Fruit fly (Drosophila melanogaster) whole organism, prepupa: Measurements from ENCODE around the gene Ppt1.

ENCODE experiments used
- Blimp-1 ChIP-seq: fragments of 200-800 bp; sonication (Bioruptor generic); optimal IDR thresholded peaks from 3 replicates; lab custom pipeline; 2017; ENCODE audit warnings: missing biosample characterization, missing genetic modification characterization, mild to moderate bottlenecking, moderate library complexity, missing genetic modification reagents
- CG10631 ChIP-seq: fragments of 200-800 bp; sonication (Bioruptor generic); optimal IDR thresholded peaks from 2 replicates; lab custom pipeline; 2016; ENCODE audit warnings: missing biosample characterization, missing genetic modification characterization
- CG10669 ChIP-seq: fragments of 200-800 bp; sonication (Bioruptor generic); optimal IDR thresholded peaks from 3 replicates; lab custom pipeline; 2018; ENCODE audit warnings: missing biosample characterization, mild to moderate bottlenecking, missing genetic modification characterization, moderate library complexity
- CG11762 ChIP-seq: fragments of 200-800 bp; sonication (Bioruptor generic); optimal IDR thresholded peaks from 3 replicates; lab custom pipeline; 2016; ENCODE audit warnings: missing biosample characterization, missing genetic modification characterization; ENCODE audit not compliant: insufficient read depth
- CG11902 ChIP-seq: fragments of 200-800 bp; sonication (Bioruptor generic); optimal IDR thresholded peaks from 3 replicates; lab custom pipeline; 2016; ENCODE audit warnings: missing biosample characterization, missing genetic modification characterization
- CG16779 ChIP-seq: fragments of 200-800 bp; sonication (Bioruptor generic); optimal IDR thresholded peaks from 3 replicates; lab custom pipeline; 2017; ENCODE audit warnings: missing biosample characterization, mild to moderate bottlenecking, missing genetic modification characterization
- CG3032 ChIP-seq: fragments of 200-800 bp; optimal IDR thresholded peaks from 2 replicates; lab custom pipeline; 2019; ENCODE audit warnings: missing biosample characterization, mild to moderate bottlenecking, missing genetic modification characterization, moderate library complexity
- CG31627 ChIP-seq: fragments of 200-800 bp; sonication (Bioruptor generic); optimal IDR thresholded peaks from 3 replicates; lab custom pipeline; 2016; ENCODE audit warnings: missing biosample characterization, missing genetic modification characterization
- CG32006 ChIP-seq: fragments of 200-800 bp; sonication (Bioruptor generic); optimal IDR thresholded peaks from 3 replicates; lab custom pipeline; 2017; ENCODE audit warnings: missing biosample characterization, mild to moderate bottlenecking, missing genetic modification characterization
- CG34406 ChIP-seq: fragments of 200-800 bp; sonication (Bioruptor generic); optimal IDR thresholded peaks from 3 replicates; lab custom pipeline; 2016; ENCODE audit warnings: missing biosample characterization, missing genetic modification characterization
- CG6163 ChIP-seq: fragments of 200-800 bp; sonication (Bioruptor generic); IDR thresholded peaks from 3 replicates; pipeline ENCODE4 v1.3.6; 2022; ENCODE audit warnings: missing biosample characterization, missing genetic modification characterization
- CG6808 ChIP-seq: fragments of 200-800 bp; sonication (Bioruptor generic); optimal IDR thresholded peaks from 3 replicates; lab custom pipeline; 2017; ENCODE audit warnings: missing biosample characterization, missing genetic modification characterization, mild to moderate bottlenecking, moderate library complexity, missing genetic modification reagents
- CG6854 ChIP-seq: fragments of 200-800 bp; sonication (Bioruptor generic); optimal IDR thresholded peaks from 2 replicates; lab custom pipeline; 2017; ENCODE audit warnings: missing biosample characterization, mild to moderate bottlenecking, missing genetic modification characterization
- CG7368 ChIP-seq: fragments of 200-800 bp; sonication (Bioruptor generic); optimal IDR thresholded peaks from 3 replicates; lab custom pipeline; 2016; ENCODE audit warnings: missing biosample characterization, missing genetic modification characterization
- CG8119 ChIP-seq: fragments of 200-800 bp; sonication (Bioruptor generic); IDR thresholded peaks from 3 replicates; pipeline ENCODE4 v1.3.6; 2022; ENCODE audit warnings: missing biosample characterization, missing genetic modification characterization
- CG8319 ChIP-seq: fragments of 200-800 bp; sonication (Bioruptor generic); optimal IDR thresholded peaks from 3 replicates; lab custom pipeline; 2016; ENCODE audit warnings: missing biosample characterization, missing genetic modification characterization
- CG8632 ChIP-seq: fragments of 200-800 bp; sonication (Bioruptor generic); optimal IDR thresholded peaks from 3 replicates; lab custom pipeline; 2016; ENCODE audit warnings: missing biosample characterization, missing genetic modification characterization
- CG9139 ChIP-seq: fragments of 200-800 bp; sonication (Bioruptor generic); optimal IDR thresholded peaks from 3 replicates; lab custom pipeline; 2017; ENCODE audit warnings: missing biosample characterization, mild to moderate bottlenecking, missing genetic modification characterization
- Eip75B ChIP-seq: fragments of 200-800 bp; sonication (Bioruptor generic); optimal IDR thresholded peaks from 3 replicates; lab custom pipeline; 2016; ENCODE audit warnings: missing biosample characterization, missing genetic modification characterization
- Ets21C ChIP-seq: fragments of 200-800 bp; sonication (Bioruptor generic); optimal IDR thresholded peaks from 3 replicates; lab custom pipeline; 2016; ENCODE audit warnings: missing biosample characterization, missing genetic modification characterization
- Ets96B ChIP-seq: fragments of 200-800 bp; optimal IDR thresholded peaks from 2 replicates; lab custom pipeline; 2019; ENCODE audit warnings: missing biosample characterization, mild to moderate bottlenecking, missing genetic modification characterization, moderate library complexity
- Gug ChIP-seq: fragments of 200-800 bp; sonication (Bioruptor generic); IDR thresholded peaks from 2 replicates; pipeline ENCODE4 v1.3.6; 2022; ENCODE audit warnings: missing biosample characterization, missing genetic modification characterization
- Hr38 ChIP-seq: sonication (Bioruptor generic); optimal IDR thresholded peaks from 2 replicates; lab custom pipeline; 2016; ENCODE audit warnings: missing biosample characterization, missing genetic modification characterization
- Met ChIP-seq: fragments of 200-800 bp; sonication (Bioruptor generic); optimal IDR thresholded peaks from 3 replicates; lab custom pipeline; 2016; ENCODE audit warnings: missing biosample characterization, missing genetic modification characterization
- Smox ChIP-seq: fragments of 200-800 bp; sonication (Bioruptor generic); optimal IDR thresholded peaks from 3 replicates; lab custom pipeline; 2016; ENCODE audit warnings: missing biosample characterization, missing genetic modification characterization
- Sox102F ChIP-seq: fragments of 200-800 bp; sonication (Bioruptor generic); optimal IDR thresholded peaks from 2 replicates; lab custom pipeline; 2016; ENCODE audit warnings: missing biosample characterization, mild to moderate bottlenecking, missing genetic modification characterization
- Sox14 ChIP-seq: fragments of 200-800 bp; sonication (Bioruptor generic); optimal IDR thresholded peaks from 3 replicates; lab custom pipeline; 2016; ENCODE audit warnings: missing biosample characterization, missing genetic modification characterization
- achi ChIP-seq: fragments of 200-800 bp; sonication (Bioruptor generic); optimal IDR thresholded peaks from 3 replicates; lab custom pipeline; 2016; ENCODE audit warnings: missing biosample characterization, missing genetic modification characterization
- acj6 ChIP-seq: fragments of 200-800 bp; sonication (Bioruptor generic); optimal IDR thresholded peaks from 3 replicates; lab custom pipeline; 2016; ENCODE audit warnings: missing biosample characterization, missing genetic modification characterization
- cyc ChIP-seq: fragments of 200-800 bp; sonication (Bioruptor generic); optimal IDR thresholded peaks from 3 replicates; lab custom pipeline; 2016; ENCODE audit warnings: missing biosample characterization, missing genetic modification characterization
- eg ChIP-seq: fragments of 200-800 bp; sonication (Bioruptor generic); IDR thresholded peaks from 3 replicates; pipeline ENCODE4 v1.3.6; 2022; ENCODE audit warnings: missing biosample characterization, missing genetic modification characterization
- fd59A ChIP-seq: fragments of 200-800 bp; sonication (Bioruptor generic); optimal IDR thresholded peaks from 2 replicates; lab custom pipeline; 2017; ENCODE audit warnings: missing biosample characterization, mild to moderate bottlenecking, missing genetic modification characterization, missing genetic modification reagents
- net ChIP-seq: fragments of 200-800 bp; sonication (Bioruptor generic); optimal IDR thresholded peaks from 3 replicates; lab custom pipeline; 2016; ENCODE audit warnings: missing biosample characterization, missing genetic modification characterization
- pdm3 ChIP-seq: fragments of 200-800 bp; sonication (Bioruptor generic); optimal IDR thresholded peaks from 3 replicates; lab custom pipeline; 2016; ENCODE audit warnings: missing biosample characterization, missing genetic modification characterization
- ss ChIP-seq, 2 experiments: fragments of 200-800 bp; sonication (Bioruptor generic); optimal IDR thresholded peaks; 2 replicates in 1 of 2; 3 replicates in 1 of 2; lab custom pipeline; 2017 to 2018; ENCODE audit warnings: mild to moderate bottlenecking in 2 of 2, missing biosample characterization in 2 of 2, missing genetic modification characterization in 2 of 2, moderate library complexity in 1 of 2
- topi ChIP-seq: fragments of 200-800 bp; sonication (Bioruptor generic); optimal IDR thresholded peaks from 3 replicates; lab custom pipeline; 2016; ENCODE audit warnings: missing biosample characterization, missing genetic modification characterization
- vri ChIP-seq: fragments of 200-800 bp; sonication (Bioruptor generic); optimal IDR thresholded peaks from 3 replicates; lab custom pipeline; 2016; ENCODE audit warnings: missing biosample characterization, mild to moderate bottlenecking, missing genetic modification characterization

The Ppt1 gene

DNA sequence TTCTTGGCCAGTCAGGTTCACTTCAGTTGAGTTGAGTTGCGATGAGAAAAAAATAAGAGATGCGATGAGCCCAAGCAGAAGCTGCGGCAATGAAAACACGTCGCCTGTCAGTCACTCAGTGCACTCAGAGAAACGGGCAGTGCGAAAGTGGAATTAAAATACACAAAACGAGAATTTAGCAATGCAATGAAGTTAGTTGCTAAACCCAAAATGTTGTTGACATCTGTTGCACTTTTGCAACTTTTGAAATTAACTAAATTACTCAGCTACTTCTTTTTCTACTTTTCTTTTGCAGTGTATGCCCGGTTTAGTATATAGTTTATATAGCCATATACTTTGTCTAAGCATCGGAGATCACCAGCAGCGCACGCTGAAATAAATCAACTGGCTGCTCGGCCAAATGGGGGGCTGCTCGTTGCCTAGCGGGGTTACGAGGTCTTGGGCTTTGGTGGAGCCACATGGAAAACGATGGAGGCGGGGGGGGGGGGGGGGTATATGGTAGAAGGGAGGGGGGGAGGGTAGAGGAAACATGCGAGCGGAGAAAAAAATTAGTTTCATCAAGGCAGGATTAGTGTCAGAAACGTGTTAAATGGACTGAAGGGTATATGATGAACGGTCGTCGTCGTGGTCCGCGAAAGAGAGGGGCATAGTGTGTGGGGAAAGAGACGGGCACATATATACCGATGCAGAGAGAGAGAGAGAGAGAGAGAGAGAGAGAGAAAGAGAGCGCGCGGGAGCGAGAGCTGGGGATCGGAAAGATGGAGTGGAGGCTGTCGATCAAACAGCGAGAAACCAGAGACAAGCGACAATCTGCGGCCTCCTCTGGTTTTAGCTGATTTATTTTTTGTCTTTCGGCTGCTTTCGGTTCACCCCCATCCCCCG, 33.2 kb downstream of the Ppt1 start (continued):
- TF ChIP-seq cyc (peak; percentile 68), CG8319 (GFP tag; lab: Kevin White, UChicago) (no peak), CG11902 (peak; percentile 50), CG7368 (GFP tag; lab: Kevin White, UChicago) (peak; percentile 22), Ets21C (peak; percentile 40), fd59A (GFP tag; lab: Kevin White, UChicago) (peak; percentile 74), acj6 (GFP tag; lab: Kevin White, UChicago) (peak; percentile 73), achi (GFP tag; lab: Kevin White, UChicago) (peak; percentile 60), CG10669 (peak; percentile 71), Blimp-1 (no peak), CG16779 (tag; lab: Kevin White, UChicago) (peak; percentile 18), eg (peak; percentile 65; the same call in 2 of the 3 replicates), Met (GFP tag; lab: Kevin White, UChicago) (peak; percentile 65), CG11762 (GFP tag; lab: Kevin White, UChicago) (peak; percentile 32), Sox102F (peak; percentile 48), Ets96B (peak; percentile 71), CG6808 (peak; percentile 74), CG6163 (peak; percentile 89), Gug (GFP tag; lab: Robert Waterston, UW) (peak; percentile 62), Sox14 (GFP tag; lab: Kevin White, UChicago) (peak; percentile 74), pdm3 (GFP tag; lab: Kevin White, UChicago) (peak; percentile 69), CG3032 (peak; percentile 69), CG34406 (GFP tag; lab: Kevin White, UChicago) (peak; percentile 59), vri (GFP tag; lab: Kevin White, UChicago) (peak; percentile 41), CG6854 (GFP tag; lab: Kevin White, UChicago) (no peak), CG9139 (GFP tag; lab: Kevin White, UChicago) (peak; percentile 36)

DNA sequence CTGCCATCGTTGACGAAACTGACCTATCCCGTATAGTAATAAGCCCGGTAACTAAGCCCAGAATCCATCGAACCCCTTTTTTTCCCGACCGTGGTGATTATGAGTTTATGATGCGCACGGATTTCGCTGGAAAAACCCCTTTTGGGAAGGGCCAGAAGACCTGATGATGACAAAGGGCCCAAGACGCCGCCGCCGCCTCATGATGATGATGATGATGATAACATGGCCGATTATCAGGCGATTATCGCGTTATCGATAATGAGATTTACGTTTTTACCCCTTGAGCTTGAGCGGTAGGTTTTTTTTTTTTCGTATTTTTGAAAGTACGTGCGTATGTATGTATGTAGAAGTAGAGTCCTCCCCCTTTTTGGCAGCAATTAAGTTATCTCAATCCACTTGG, 34.8 kb downstream of the Ppt1 start:
- TF ChIP-seq CG3032 (no peak), CG9139 (GFP tag; lab: Kevin White, UChicago) (no peak), vri (GFP tag; lab: Kevin White, UChicago) (no peak), achi (GFP tag; lab: Kevin White, UChicago) (no peak), CG34406 (GFP tag; lab: Kevin White, UChicago) (no peak), CG6808 (no peak), net (GFP tag; lab: Kevin White, UChicago) (no peak), topi (GFP tag; lab: Kevin White, UChicago) (no peak), Gug (GFP tag; lab: Robert Waterston, UW) (no peak), CG8319 (GFP tag; lab: Kevin White, UChicago) (no peak), Smox (GFP tag; lab: Kevin White, UChicago) (no peak), acj6 (GFP tag; lab: Kevin White, UChicago) (no peak), CG32006 (GFP tag; lab: Kevin White, UChicago) (no peak), CG31627 (no peak), ss (GFP tag; optimal IDR thresholded peaks at IDR 0.05; lab: Kevin White, UChicago) (no peak), CG8632 (GFP tag; lab: Kevin White, UChicago) (no peak)

DNA sequence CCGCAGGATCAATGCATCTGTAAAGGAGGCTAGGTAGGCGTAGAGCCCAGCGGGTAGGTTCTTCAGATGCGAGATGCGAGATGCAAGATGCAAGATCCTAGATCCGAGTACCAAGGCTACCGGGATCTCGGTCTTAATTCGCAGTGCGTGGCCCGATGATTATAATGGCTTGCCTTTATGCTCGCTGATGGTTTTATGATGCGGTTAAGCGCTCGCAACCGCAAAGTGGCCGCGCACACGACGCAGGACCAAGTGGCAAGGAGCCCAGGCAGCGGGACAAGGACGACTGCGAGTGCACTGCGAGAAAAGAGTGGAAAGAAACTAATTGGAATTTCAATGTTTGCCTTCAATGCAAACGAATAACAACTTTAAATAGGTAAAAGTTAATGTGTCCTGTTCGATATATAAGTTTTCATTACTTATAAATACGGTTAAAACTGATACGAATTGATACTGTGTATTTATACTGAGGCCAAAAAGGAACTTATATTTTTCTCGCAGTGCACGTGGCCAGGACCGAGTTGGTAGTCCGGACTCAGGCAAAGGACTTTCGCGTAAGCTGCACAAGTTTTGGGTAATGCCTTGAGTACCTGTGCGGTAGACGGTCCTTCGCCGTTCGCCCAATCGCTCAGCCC, 36.0 kb downstream of the Ppt1 start:
- TF ChIP-seq Eip75B (no peak), CG8119 (GFP tag; lab: Robert Waterston, UW) (no peak), CG6808 (no peak), pdm3 (GFP tag; lab: Kevin White, UChicago) (no peak), CG10631 (no peak), CG8632 (GFP tag; lab: Kevin White, UChicago) (no peak), fd59A (GFP tag; lab: Kevin White, UChicago) (no peak), Hr38 (no peak), net (GFP tag; lab: Kevin White, UChicago) (no peak), CG8319 (GFP tag; lab: Kevin White, UChicago) (no peak)
